Fruit fly (Drosophila melanogaster): ENCODE data around the gene msl-2.

The msl-2 gene

dm6 chr2L:3435086-3435485 is 30.8 kb downstream of the msl-2 start (continued):
- peak; percentile 52; the same call in 1 of the 2 replicates for TF ChIP-seq Ada2b (GFP tag; IDR thresholded peaks at IDR 0.05)
- no peak for TF ChIP-seq vfl (GFP tag; optimal IDR thresholded peaks at IDR 0.05)
- TF ChIP-seq CG4730 (GFP tag; IDR thresholded peaks at IDR 0.05), result 0 out of 2 replicates have a peak, but pooled peaks have one; percentile 23
- TF ChIP-seq Nf-YB (GFP tag; optimal IDR thresholded peaks at IDR 0.05), result no peak
- TF ChIP-seq E2f2 (GFP tag; IDR thresholded peaks at IDR 0.05), result peak; percentile 31; the same call in 1 of the 2 replicates
- no peak for TF ChIP-seq fu2 (GFP tag; optimal IDR thresholded peaks at IDR 0.05)
- no peak for TF ChIP-seq nau (GFP tag; optimal IDR thresholded peaks at IDR 0.05)
- no peak for TF ChIP-seq D (optimal IDR thresholded peaks at IDR 0.05)
- TF ChIP-seq D (GFP tag; optimal IDR thresholded peaks at IDR 0.05), result peak; percentile 45
- TF ChIP-seq al (GFP tag; IDR thresholded peaks at IDR 0.05), result no peak
- peak; percentile 24; the same call in 1 of the 2 replicates for TF ChIP-seq CG11696 (GFP tag; IDR thresholded peaks at IDR 0.05)
- peak; percentile 59 for TF ChIP-seq onecut (GFP tag; IDR thresholded peaks at IDR 0.05)
- peak; percentile 51; the same call in 1 of the 3 replicates for TF ChIP-seq ken (GFP tag; IDR thresholded peaks at IDR 0.05)
- peak; percentile 41 for TF ChIP-seq CG15269 (tag; optimal IDR thresholded peaks at IDR 0.05)
- no peak for TF ChIP-seq CG31388 (GFP tag; optimal IDR thresholded peaks at IDR 0.05)
- peak; percentile 38 for TF ChIP-seq CG30431 (GFP tag; optimal IDR thresholded peaks at IDR 0.05)
- no peak for TF ChIP-seq CG8281 (tag; optimal IDR thresholded peaks at IDR 0.05)
- TF ChIP-seq Hand (GFP tag; optimal IDR thresholded peaks at IDR 0.05), result no peak
- TF ChIP-seq CG17829 (tag; optimal IDR thresholded peaks at IDR 0.05), result peak; percentile 38
- no peak for TF ChIP-seq ERR (GFP tag; optimal IDR thresholded peaks at IDR 0.05)
- peak; percentile 3 for TF ChIP-seq Jarid2 (GFP tag; optimal IDR thresholded peaks at IDR 0.05)
- no peak for TF ChIP-seq ab (GFP tag; optimal IDR thresholded peaks at IDR 0.05)
- TF ChIP-seq lola (GFP tag; optimal IDR thresholded peaks at IDR 0.05), result peak in 1 of 3 experiments; percentile 49
- TF ChIP-seq p53 (GFP tag; optimal IDR thresholded peaks at IDR 0.05), result no peak
- no peak for TF ChIP-seq CG11723 (GFP tag; optimal IDR thresholded peaks at IDR 0.05)
- peak; percentile 25 for TF ChIP-seq bcd (GFP tag; optimal IDR thresholded peaks at IDR 0.05)
- 0 out of 2 replicates have a peak, but pooled peaks have one; percentile 31 for TF ChIP-seq Gsc (GFP tag; IDR thresholded peaks at IDR 0.05)
- TF ChIP-seq Hr51 (GFP tag; optimal IDR thresholded peaks at IDR 0.05), result peak in 1 of 2 experiments; percentile 47
- peak; percentile 72 for TF ChIP-seq CG17328 (GFP tag; IDR thresholded peaks at IDR 0.05)
- peak; percentile 4 for TF ChIP-seq oc (tag; optimal IDR thresholded peaks at IDR 0.05)
- TF ChIP-seq CG5245 (GFP tag; optimal IDR thresholded peaks at IDR 0.05), result peak; percentile 21
- TF ChIP-seq Dref (GFP tag; IDR thresholded peaks at IDR 0.05), result no peak
- TF ChIP-seq luna (GFP tag; optimal IDR thresholded peaks at IDR 0.05), result no peak
- TF ChIP-seq CG17359 (tag; optimal IDR thresholded peaks at IDR 0.05), result peak; percentile 59
- no peak for TF ChIP-seq pita (GFP tag; optimal IDR thresholded peaks at IDR 0.05)
- TF ChIP-seq CG10321 (GFP tag; IDR thresholded peaks at IDR 0.05), result no peak
- TF ChIP-seq CG10366 (GFP tag; IDR thresholded peaks at IDR 0.05), result peak; percentile 47
- no peak for TF ChIP-seq CG8765 (GFP tag; IDR thresholded peaks at IDR 0.05)
- no peak for TF ChIP-seq Sin3A (optimal IDR thresholded peaks at IDR 0.05)
- no peak for TF ChIP-seq zf30C (GFP tag; optimal IDR thresholded peaks at IDR 0.05)
- TF ChIP-seq croc (GFP tag; conservative IDR thresholded peaks at IDR 0.05), result peak; percentile 57
- TF ChIP-seq CG18619 (GFP tag; optimal IDR thresholded peaks at IDR 0.05), result peak; percentile 1
- TF ChIP-seq CG3281 (GFP tag; optimal IDR thresholded peaks at IDR 0.05), result no peak
- TF ChIP-seq CG10209 (GFP tag; optimal IDR thresholded peaks at IDR 0.05), result peak; percentile 53
- no peak for TF ChIP-seq pzg (GFP tag; optimal IDR thresholded peaks at IDR 0.05)
- TF ChIP-seq ci (GFP tag; IDR thresholded peaks at IDR 0.05), result peak; percentile 75; the same call in 2 of the 3 replicates
- no peak for TF ChIP-seq stwl (tag; optimal IDR thresholded peaks at IDR 0.05)
- peak; percentile 6 for TF ChIP-seq Side (GFP tag; optimal IDR thresholded peaks at IDR 0.05)
- peak; percentile 33; the same call in 2 of the 3 replicates for TF ChIP-seq CG34422 (GFP tag; IDR thresholded peaks at IDR 0.05)
- TF ChIP-seq Ptx1 (GFP tag; IDR thresholded peaks at IDR 0.05), result peak; percentile 60
- peak; percentile 46; the same call in 1 of the 3 replicates for TF ChIP-seq CG11456 (GFP tag; IDR thresholded peaks at IDR 0.05)
